Worm (Caenorhabditis elegans) whole organism, early embryonic: ENCODE data around the gene dnj-16.

Experiments
- B0310.2 ChIP-seq: sonication (generic microtip); optimal IDR thresholded peaks from 2 replicates; lab custom pipeline; 2016; ENCODE audit warnings: mild to moderate bottlenecking, missing genetic modification characterization, missing compliant biosample characterization
- aly-1 ChIP-seq: sonication (generic microtip); optimal IDR thresholded peaks from 2 replicates; lab custom pipeline; 2016; ENCODE audit warnings: missing genetic modification characterization, missing compliant biosample characterization
- ama-1 ChIP-seq: fragments of 150-350 bp; optimal IDR thresholded peaks from 2 replicates; lab custom pipeline; 2014
- ceh-13 ChIP-seq: fragments of 200-800 bp; sonication (Bioruptor generic); optimal IDR thresholded peaks from 2 replicates; lab custom pipeline; 2018; ENCODE audit warnings: mild to moderate bottlenecking, missing genetic modification characterization, missing compliant biosample characterization
- flt-1 ChIP-seq: fragments of 200-800 bp; sonication (Bioruptor generic); IDR thresholded peaks from 2 replicates; pipeline ENCODE4 v1.3.6; 2022; ENCODE audit warnings: missing genetic modification characterization, missing compliant biosample characterization
- hmbx-1 ChIP-seq: sonication (generic microtip); optimal IDR thresholded peaks from 2 replicates; lab custom pipeline; 2016; ENCODE audit warnings: mild to moderate bottlenecking, missing genetic modification characterization, missing compliant biosample characterization
- scrt-1 ChIP-seq: fragments of 200-800 bp; sonication (Bioruptor generic); IDR thresholded peaks from 2 replicates; pipeline ENCODE4 v1.3.6; 2022; ENCODE audit warnings: missing genetic modification characterization, missing compliant biosample characterization
- sea-1 ChIP-seq: fragments of 200-800 bp; sonication (Bioruptor generic); conservative IDR thresholded peaks from 2 replicates; pipeline ENCODE4 v1.3.6; 2022; ENCODE audit warnings: missing genetic modification characterization, missing compliant biosample characterization
- tbx-11 ChIP-seq: fragments of 200-800 bp; sonication (Bioruptor generic); IDR thresholded peaks from 2 replicates; pipeline ENCODE4 v1.3.6; 2022; ENCODE audit warnings: missing genetic modification characterization, missing compliant biosample characterization

DNA sequence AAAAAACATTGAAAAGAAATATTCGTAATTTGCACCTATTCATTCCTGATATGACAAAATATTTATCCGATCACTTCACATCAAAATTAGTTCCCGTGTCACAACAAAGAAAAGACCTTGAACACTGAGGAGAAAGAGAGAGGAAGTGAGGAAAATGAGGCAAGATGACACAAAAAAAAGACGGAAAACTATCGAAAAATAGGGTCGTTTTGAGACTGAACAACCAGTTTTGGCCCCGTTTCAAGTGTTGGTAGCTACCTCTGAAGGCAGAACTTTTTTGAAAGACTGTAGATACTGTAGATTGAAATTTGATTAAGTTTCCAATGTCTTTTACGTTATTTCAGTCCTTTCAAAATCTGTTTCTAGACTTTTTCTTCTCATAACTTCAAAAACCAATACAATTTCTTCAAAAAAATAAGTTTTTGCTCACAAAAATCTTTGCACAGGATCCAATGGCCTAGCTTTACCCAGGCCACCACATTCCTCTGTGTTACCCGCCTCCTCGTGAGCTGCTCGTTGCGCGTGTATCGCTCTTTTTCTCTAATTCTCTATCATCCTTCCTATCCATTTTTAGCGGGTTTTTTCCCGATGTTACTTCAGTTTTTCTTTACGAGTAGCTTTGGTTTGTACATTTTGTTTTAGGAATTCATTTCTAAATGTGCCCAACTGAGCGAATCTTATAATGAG lies 5.5 kb downstream of the dnj-16 start:
- TF ChIP-seq flt-1 (GFP tag; lab: Robert Waterston, UW): no peak
- TF ChIP-seq B0310.2 (tag; lab: Kevin White, UChicago): no peak
- no peak for TF ChIP-seq hmbx-1
- TF ChIP-seq scrt-1 (GFP tag; lab: Robert Waterston, UW): no peak
- no peak for TF ChIP-seq sea-1 (GFP tag; lab: Robert Waterston, UW)
- TF ChIP-seq tbx-11 (GFP tag; lab: Robert Waterston, UW): no peak
- TF ChIP-seq aly-1 (tag; lab: Kevin White, UChicago): no peak
- TF ChIP-seq ceh-13: no peak
- no peak for TF ChIP-seq ama-1
